Worm (Caenorhabditis elegans) whole organism, L4 larva: ENCODE results near the gene fbxb-9.

ENCODE experiments used
- F10B5.3 ChIP-seq: sonication (generic microtip); optimal IDR thresholded peaks from 2 replicates; lab custom pipeline; 2016; ENCODE audit warnings: mild to moderate bottlenecking, missing genetic modification characterization, missing compliant biosample characterization
- F49E8.2 ChIP-seq: sonication (generic microtip); optimal IDR thresholded peaks from 2 replicates; lab custom pipeline; 2016; ENCODE audit warnings: missing compliant biosample characterization, mild to moderate bottlenecking, missing genetic modification characterization, borderline replicate concordance
- Y48G9A.11 ChIP-seq: fragments of 200-800 bp; sonication (Bioruptor generic); IDR thresholded peaks from 2 replicates; pipeline ENCODE4 v1.3.6; 2022; ENCODE audit warnings: missing genetic modification reagents, missing genetic modification characterization, missing compliant biosample characterization
- ZK337.2 ChIP-seq: fragments of 200-800 bp; sonication (Bioruptor generic); IDR thresholded peaks from 2 replicates; pipeline ENCODE4 v1.3.6; 2022; ENCODE audit warnings: missing genetic modification reagents, missing genetic modification characterization, missing compliant biosample characterization
- aha-1 ChIP-seq: fragments of 150-350 bp; peaks from one replicate; lab custom pipeline; 2014; ENCODE audit warnings: missing biosample characterization, missing genetic modification characterization
- arid-1 ChIP-seq: fragments of 200-800 bp; sonication (Bioruptor generic); conservative IDR thresholded peaks from 2 replicates; pipeline ENCODE4 v1.3.6; 2022; ENCODE audit warnings: missing genetic modification reagents, missing genetic modification characterization, missing compliant biosample characterization
- ceh-20 ChIP-seq: fragments of 200-800 bp; sonication (Bioruptor generic); IDR thresholded peaks from 2 replicates; pipeline ENCODE4 v1.3.6; 2022; ENCODE audit warnings: missing genetic modification reagents, missing genetic modification characterization, missing compliant biosample characterization
- daf-8 ChIP-seq: fragments of 200-800 bp; sonication (Bioruptor generic); IDR thresholded peaks from 2 replicates; pipeline ENCODE4 v1.3.6; 2022; ENCODE audit warnings: missing genetic modification characterization, missing compliant biosample characterization
- dmd-8 ChIP-seq: fragments of 200-800 bp; sonication (Bioruptor generic); IDR thresholded peaks from 2 replicates; pipeline ENCODE4 v1.3.6; 2022; ENCODE audit warnings: missing genetic modification characterization, missing compliant biosample characterization
- dmd-9 ChIP-seq: fragments of 200-800 bp; sonication (Bioruptor generic); IDR thresholded peaks from 2 replicates; pipeline ENCODE4 v1.3.6; 2022; ENCODE audit warnings: missing genetic modification reagents, missing genetic modification characterization, missing compliant biosample characterization
- duxl-1 ChIP-seq: sonication (generic microtip); optimal IDR thresholded peaks from 2 replicates; lab custom pipeline; 2016; ENCODE audit warnings: mild to moderate bottlenecking, missing genetic modification characterization, moderate library complexity, missing compliant biosample characterization; ENCODE audit not compliant: poor library complexity
- egl-27 ChIP-seq: sonication (generic microtip); optimal IDR thresholded peaks from 3 replicates; lab custom pipeline; 2017; ENCODE audit warnings: missing biosample characterization, missing genetic modification reagents, missing genetic modification characterization
- egl-43 ChIP-seq: fragments of 200-800 bp; sonication (Bioruptor generic); IDR thresholded peaks from 2 replicates; pipeline ENCODE4 v1.3.6; 2022; ENCODE audit warnings: missing genetic modification reagents, missing genetic modification characterization, missing compliant biosample characterization
- hlh-11 ChIP-seq: fragments of 200-800 bp; sonication (Bioruptor generic); optimal IDR thresholded peaks from 2 replicates; lab custom pipeline; 2018; ENCODE audit warnings: mild to moderate bottlenecking, missing genetic modification characterization, missing compliant biosample characterization
- hlh-30 ChIP-seq: sonication (generic microtip); optimal IDR thresholded peaks from 2 replicates; lab custom pipeline; 2017; ENCODE audit warnings: antibody characterized with exemption, mild to moderate bottlenecking, missing genetic modification characterization, missing compliant biosample characterization; ENCODE audit not compliant: insufficient read depth
- hmg-1.1 ChIP-seq: fragments of 200-800 bp; sonication (Bioruptor generic); IDR thresholded peaks from 2 replicates; pipeline ENCODE4 v1.3.6; 2022; ENCODE audit warnings: missing genetic modification reagents, missing genetic modification characterization, missing compliant biosample characterization
- jun-1 ChIP-seq: fragments of 150-350 bp; optimal IDR thresholded peaks from 2 replicates; lab custom pipeline; 2014; ENCODE audit warnings: missing biosample characterization, missing genetic modification reagents, missing genetic modification characterization
- lim-7 ChIP-seq: fragments of 200-800 bp; sonication (Bioruptor generic); IDR thresholded peaks from 2 replicates; pipeline ENCODE4 v1.3.6; 2022; ENCODE audit warnings: missing genetic modification characterization, missing compliant biosample characterization
- lin-13 ChIP-seq: fragments of 150-350 bp; optimal IDR thresholded peaks from 2 replicates; lab custom pipeline; 2014; ENCODE audit warnings: missing biosample characterization, missing genetic modification reagents, missing genetic modification characterization
- lin-15B ChIP-seq: fragments of 150-350 bp; sonication (generic microtip); optimal IDR thresholded peaks from 3 replicates; lab custom pipeline; 2014; ENCODE audit warnings: missing biosample characterization, missing genetic modification characterization
- lin-39 ChIP-seq: fragments of 150-350 bp; optimal IDR thresholded peaks from 2 replicates; lab custom pipeline; 2014; ENCODE audit warnings: missing biosample characterization, missing genetic modification reagents, missing genetic modification characterization
- lir-3 ChIP-seq: sonication (generic microtip); optimal IDR thresholded peaks from 2 replicates; lab custom pipeline; 2016; ENCODE audit warnings: mild to moderate bottlenecking, missing genetic modification characterization, missing compliant biosample characterization
- mdl-1 ChIP-seq, 2 experiments: fragments of 150-350 bp in 1 of 2; sonication (generic microtip) in 1 of 2; optimal IDR thresholded peaks; 2 replicates each; lab custom pipeline; 2014 to 2017; ENCODE audit warnings: missing biosample characterization in 2 of 2, missing genetic modification characterization in 2 of 2
- mes-2 ChIP-seq: sonication (generic microtip); optimal IDR thresholded peaks from 2 replicates; lab custom pipeline; 2016; ENCODE audit warnings: missing genotype, mild to moderate bottlenecking, missing genetic modification characterization, missing compliant biosample characterization; ENCODE audit not compliant: poor library complexity, severe bottlenecking
- mxl-3 ChIP-seq: fragments of 200-800 bp; sonication (Bioruptor generic); optimal IDR thresholded peaks from 2 replicates; lab custom pipeline; 2018; ENCODE audit warnings: mild to moderate bottlenecking, missing genetic modification characterization, missing compliant biosample characterization
- nhr-102 ChIP-seq: sonication (generic microtip); optimal IDR thresholded peaks from 2 replicates; lab custom pipeline; 2016; ENCODE audit warnings: mild to moderate bottlenecking, missing genetic modification characterization, moderate library complexity, missing compliant biosample characterization
- nhr-11 ChIP-seq: fragments of 150-350 bp; optimal IDR thresholded peaks from 2 replicates; lab custom pipeline; 2014; ENCODE audit warnings: missing biosample characterization, missing genetic modification characterization
- nhr-6 ChIP-seq: fragments of 150-350 bp; optimal IDR thresholded peaks from 2 replicates; lab custom pipeline; 2014; ENCODE audit warnings: missing biosample characterization, missing genetic modification characterization
- nhr-76 ChIP-seq: fragments of 150-350 bp; optimal IDR thresholded peaks from 2 replicates; lab custom pipeline; 2014; ENCODE audit warnings: missing biosample characterization, missing genetic modification characterization
- nhr-77 ChIP-seq: fragments of 150-350 bp; optimal IDR thresholded peaks from 2 replicates; lab custom pipeline; 2014; ENCODE audit warnings: missing biosample characterization, missing genetic modification characterization
- pqm-1 ChIP-seq: sonication (generic microtip); optimal IDR thresholded peaks from 2 replicates; lab custom pipeline; 2017; ENCODE audit warnings: missing biosample characterization, missing genetic modification characterization
- rbr-2 ChIP-seq: sonication (generic microtip); optimal IDR thresholded peaks from 2 replicates; lab custom pipeline; 2016; ENCODE audit warnings: missing genotype, missing genetic modification characterization, missing compliant biosample characterization
- set-16 ChIP-seq: fragments of 200-800 bp; sonication (Bioruptor generic); IDR thresholded peaks from 2 replicates; pipeline ENCODE4 v1.3.6; 2022; ENCODE audit warnings: missing genetic modification reagents, missing genetic modification characterization, missing compliant biosample characterization
- spr-1 ChIP-seq: sonication (generic microtip); optimal IDR thresholded peaks from 2 replicates; lab custom pipeline; 2016; ENCODE audit warnings: mild to moderate bottlenecking, missing genetic modification characterization, missing compliant biosample characterization
- spr-3 ChIP-seq: fragments of 200-800 bp; sonication (Bioruptor generic); optimal IDR thresholded peaks from 2 replicates; lab custom pipeline; 2018; ENCODE audit warnings: mild to moderate bottlenecking, missing genetic modification characterization, missing compliant biosample characterization
- tag-97 ChIP-seq: fragments of 200-800 bp; sonication (Bioruptor generic); IDR thresholded peaks from 2 replicates; pipeline ENCODE4 v1.3.6; 2022; ENCODE audit warnings: missing genetic modification characterization, missing compliant biosample characterization
- unc-62 ChIP-seq, 3 experiments: fragments of 150-350 bp in 1 of 3; sonication (generic microtip); optimal IDR thresholded peaks in 2 of 3; peaks in 1 of 3; 1 replicate in 1 of 3; 2 replicates in 2 of 3; lab custom pipeline; 2014 to 2017; ENCODE audit warnings: missing biosample characterization in 3 of 3, missing genetic modification characterization in 3 of 3, missing genetic modification reagents in 3 of 3, missing genotype in 1 of 3
- zag-1 ChIP-seq: fragments of 150-350 bp; optimal IDR thresholded peaks from 2 replicates; lab custom pipeline; 2014; ENCODE audit warnings: missing biosample characterization, missing genetic modification characterization
- zip-11 ChIP-seq: fragments of 200-800 bp; sonication (Bioruptor generic); IDR thresholded peaks from 2 replicates; pipeline ENCODE4 v1.3.6; 2022; ENCODE audit warnings: missing genetic modification characterization, missing compliant biosample characterization
- ztf-11 ChIP-seq: fragments of 150-350 bp; optimal IDR thresholded peaks from 2 replicates; lab custom pipeline; 2014; ENCODE audit warnings: missing biosample characterization, missing genetic modification characterization

The fbxb-9 gene

ce11 chrIV:11169652-11170051, 7.3 kb upstream of the fbxb-9 start, which contains the start of gene nhr-67:
Gene nhr-67, plus strand, starts transcription at chrIV:11169748.
- TF ChIP-seq set-16 (GFP tag; lab: Robert Waterston, UW) (no peak), unc-62 (GFP tag; optimal IDR thresholded peaks at IDR 0.05 in 1 of 2; lab: Kevin White, UChicago) (peak in 1 of 2 experiments; percentile 43), unc-62 (tag; optimal IDR thresholded peaks at IDR 0.05; lab: Kevin White, UChicago) (no peak), aha-1 (tag; lab: Kevin White, UChicago) (peak; percentile 98)

- TF ChIP-seq arid-1 (no peak), ztf-11 (tag; lab: Kevin White, UChicago) (no peak), lin-15B (tag; lab: Kevin White, UChicago) (no peak), dmd-9 (GFP tag; lab: Robert Waterston, UW) (no peak), nhr-6 (tag; lab: Kevin White, UChicago) (no peak), nhr-76 (tag; lab: Kevin White, UChicago) (no peak), nhr-11 (tag; lab: Kevin White, UChicago) (no peak), F49E8.2 (no peak)
These were observed 2.5 kb upstream of the fbxb-9 start, which contains the start of gene C08F8.6 for ce11 chrIV:11164831-11165230. Gene C08F8.6, minus strand, starts transcription at chrIV:11164931.

ce11 chrIV:11160707-11161106, 1.6 kb downstream of the fbxb-9 start, which contains the start of gene C08F8.15:
Gene C08F8.15, minus strand, starts transcription at chrIV:11160807.
- TF ChIP-seq ZK337.2 (GFP tag; lab: Robert Waterston, UW) (no peak), mdl-1 (tag; optimal IDR thresholded peaks at IDR 0.05; lab: Kevin White, UChicago) (no peak), zag-1 (no peak), tag-97 (GFP tag; lab: Robert Waterston, UW) (no peak)

ce11 chrIV:11159886-11160285, 2.5 kb downstream of the fbxb-9 start, which contains the start of gene mboa-4:
Gene mboa-4, minus strand, starts transcription at chrIV:11159986.
- TF ChIP-seq spr-1 (no peak), lin-13 (GFP tag; lab: Kevin White, UChicago) (no peak), mxl-3 (GFP tag; lab: Kevin White, UChicago) (no peak), ceh-20 (GFP tag; lab: Robert Waterston, UW) (no peak), lim-7 (no peak), rbr-2 (tag; lab: Kevin White, UChicago) (no peak), zip-11 (GFP tag; lab: Robert Waterston, UW) (no peak), spr-3 (GFP tag; lab: Kevin White, UChicago) (no peak), egl-27 (tag; lab: Kevin White, UChicago) (no peak), mdl-1 (tag; optimal IDR thresholded peaks at IDR 0.05; lab: Kevin White, UChicago) (no peak), pqm-1 (tag; lab: Kevin White, UChicago) (no peak), set-16 (GFP tag; lab: Robert Waterston, UW) (no peak), ztf-11 (tag; lab: Kevin White, UChicago) (no peak), lin-39 (no peak), daf-8 (no peak), nhr-77 (tag; lab: Kevin White, UChicago) (no peak)

- TF ChIP-seq hlh-30 (tag; lab: Kevin White, UChicago) (no peak), jun-1 (tag; lab: Kevin White, UChicago) (no peak), duxl-1 (tag; lab: Kevin White, UChicago) (no peak), lir-3 (tag; lab: Kevin White, UChicago) (no peak), dmd-8 (GFP tag; lab: Robert Waterston, UW) (no peak), spr-3 (GFP tag; lab: Kevin White, UChicago) (no peak), unc-62 (GFP tag; optimal IDR thresholded peaks at IDR 0.05 in 1 of 2; lab: Kevin White, UChicago) (no peak), unc-62 (tag; optimal IDR thresholded peaks at IDR 0.05; lab: Kevin White, UChicago) (no peak), hmg-1.1 (GFP tag; lab: Robert Waterston, UW) (no peak), Y48G9A.11 (GFP tag; lab: Robert Waterston, UW) (no peak), nhr-102 (tag; lab: Kevin White, UChicago) (no peak), egl-43 (GFP tag; lab: Robert Waterston, UW) (no peak), F10B5.3 (tag; lab: Kevin White, UChicago) (no peak), hlh-11 (tag; lab: Kevin White, UChicago) (no peak), mes-2 (no peak), daf-8 (no peak), zag-1 (no peak)
These were observed 5.8 kb downstream of the fbxb-9 start for ce11 chrIV:11156526-11156925.
